Worm (Caenorhabditis elegans) whole organism, L2 larva: Measurements from ENCODE around the gene M03F8.7.

Source experiments
- C34F6.9 ChIP-seq: fragments of 150-350 bp; optimal IDR thresholded peaks from 2 replicates; lab custom pipeline; 2014; ENCODE audit warnings: missing biosample characterization, missing genetic modification characterization
- F13H6.1 ChIP-seq: sonication (generic microtip); optimal IDR thresholded peaks from 2 replicates; lab custom pipeline; 2016; ENCODE audit warnings: missing genetic modification characterization, missing compliant biosample characterization
- Y55F3AM.14 ChIP-seq: fragments of 200-800 bp; sonication (Bioruptor generic); optimal IDR thresholded peaks from 2 replicates; lab custom pipeline; 2018; ENCODE audit warnings: mild to moderate bottlenecking, missing genetic modification characterization, missing compliant biosample characterization
- ZK546.5 ChIP-seq: sonication (generic microtip); optimal IDR thresholded peaks from 2 replicates; lab custom pipeline; 2017; ENCODE audit warnings: missing biosample characterization, missing genetic modification characterization
- alr-1 ChIP-seq: fragments of 150-350 bp; optimal IDR thresholded peaks from 2 replicates; lab custom pipeline; 2014; ENCODE audit warnings: missing biosample characterization, missing genetic modification characterization
- aly-2 ChIP-seq: fragments of 150-350 bp; optimal IDR thresholded peaks from 2 replicates; lab custom pipeline; 2014; ENCODE audit warnings: missing biosample characterization, missing genetic modification characterization
- ceh-16 ChIP-seq: fragments of 150-350 bp; optimal IDR thresholded peaks from 2 replicates; lab custom pipeline; 2014; ENCODE audit warnings: missing biosample characterization, missing genetic modification characterization
- ceh-82 ChIP-seq: fragments of 150-350 bp; optimal IDR thresholded peaks from 2 replicates; lab custom pipeline; 2014; ENCODE audit warnings: missing biosample characterization, missing genetic modification characterization
- crh-2 ChIP-seq: sonication (generic microtip); optimal IDR thresholded peaks from 2 replicates; lab custom pipeline; 2017; ENCODE audit warnings: missing biosample characterization, missing genetic modification characterization
- dmd-4 ChIP-seq: sonication (generic microtip); optimal IDR thresholded peaks from 2 replicates; lab custom pipeline; 2017; ENCODE audit warnings: missing biosample characterization, missing genetic modification characterization
- elt-1 ChIP-seq: fragments of 150-350 bp; optimal IDR thresholded peaks from 2 replicates; lab custom pipeline; 2014; ENCODE audit warnings: missing biosample characterization, missing genetic modification characterization
- elt-3 ChIP-seq: sonication (generic microtip); optimal IDR thresholded peaks from 2 replicates; lab custom pipeline; 2017; ENCODE audit warnings: missing biosample characterization, missing genetic modification characterization
- fos-1 ChIP-seq: fragments of 150-350 bp; optimal IDR thresholded peaks from 2 replicates; lab custom pipeline; 2014; ENCODE audit warnings: missing biosample characterization, missing genetic modification characterization
- lin-11 ChIP-seq: fragments of 150-350 bp; sonication (generic microtip); optimal IDR thresholded peaks from 2 replicates; lab custom pipeline; 2014; ENCODE audit warnings: missing biosample characterization, missing genetic modification characterization, inconsistent platforms, mixed read lengths
- lin-13 ChIP-seq: fragments of 150-350 bp; optimal IDR thresholded peaks from 2 replicates; lab custom pipeline; 2014; ENCODE audit warnings: missing biosample characterization, missing genetic modification reagents, missing genetic modification characterization
- lsy-2 ChIP-seq, 2 experiments: fragments of 150-350 bp in 1 of 2; sonication (generic microtip) in 1 of 2; optimal IDR thresholded peaks; 2 replicates each; lab custom pipeline; 2014 to 2017; ENCODE audit warnings: missing biosample characterization in 2 of 2, missing genetic modification characterization in 2 of 2
- mab-5 ChIP-seq: fragments of 150-350 bp; optimal IDR thresholded peaks from 2 replicates; lab custom pipeline; 2014; ENCODE audit warnings: missing biosample characterization, missing genetic modification characterization
- mdl-1 ChIP-seq, 2 experiments: fragments of 150-350 bp in 1 of 2; sonication (generic microtip) in 1 of 2; optimal IDR thresholded peaks; 2 replicates each; lab custom pipeline; 2017; ENCODE audit warnings: missing biosample characterization in 2 of 2, missing genetic modification characterization in 2 of 2
- nhr-10 ChIP-seq: sonication (generic microtip); optimal IDR thresholded peaks from 2 replicates; lab custom pipeline; 2017; ENCODE audit warnings: missing biosample characterization, missing genetic modification characterization
- nhr-11 ChIP-seq: fragments of 150-350 bp; optimal IDR thresholded peaks from 2 replicates; lab custom pipeline; 2014; ENCODE audit warnings: missing biosample characterization, missing genetic modification characterization
- nhr-12 ChIP-seq: fragments of 150-350 bp; optimal IDR thresholded peaks from 2 replicates; lab custom pipeline; 2014; ENCODE audit warnings: missing biosample characterization, missing genetic modification characterization
- nhr-23 ChIP-seq: fragments of 150-350 bp; optimal IDR thresholded peaks from 2 replicates; lab custom pipeline; 2014; ENCODE audit warnings: missing biosample characterization, missing genetic modification reagents, missing genetic modification characterization
- nhr-237 ChIP-seq: fragments of 150-350 bp; optimal IDR thresholded peaks from 2 replicates; lab custom pipeline; 2014; ENCODE audit warnings: missing biosample characterization, missing genetic modification characterization
- nhr-25 ChIP-seq: fragments of 150-350 bp; sonication (generic microtip); optimal IDR thresholded peaks from 3 replicates; lab custom pipeline; 2014; ENCODE audit warnings: missing biosample characterization, missing genetic modification characterization
- nhr-6 ChIP-seq: fragments of 150-350 bp; optimal IDR thresholded peaks from 2 replicates; lab custom pipeline; 2014; ENCODE audit warnings: missing biosample characterization, missing genetic modification characterization
- nhr-77 ChIP-seq: fragments of 150-350 bp; optimal IDR thresholded peaks from 2 replicates; lab custom pipeline; 2014; ENCODE audit warnings: missing biosample characterization, missing genetic modification characterization
- peb-1 ChIP-seq: fragments of 150-350 bp; optimal IDR thresholded peaks from 2 replicates; lab custom pipeline; 2014; ENCODE audit warnings: missing biosample characterization, missing genetic modification characterization
- sem-4 ChIP-seq: fragments of 150-350 bp; optimal IDR thresholded peaks from 2 replicates; lab custom pipeline; 2014; ENCODE audit warnings: missing biosample characterization, missing genetic modification reagents, missing genetic modification characterization
- skn-1 ChIP-seq: sonication (generic microtip); optimal IDR thresholded peaks from 2 replicates; lab custom pipeline; 2017; ENCODE audit warnings: missing biosample characterization, missing genetic modification characterization
- sma-3 ChIP-seq: sonication (generic microtip); optimal IDR thresholded peaks from 2 replicates; lab custom pipeline; 2016; ENCODE audit warnings: missing genetic modification reagents, missing genetic modification characterization, missing compliant biosample characterization
- sma-9 ChIP-seq, 2 experiments: fragments of 150-350 bp in 1 of 2; sonication (generic microtip) in 1 of 2; optimal IDR thresholded peaks; 2 replicates each; lab custom pipeline; 2014 to 2016; ENCODE audit warnings: missing genetic modification characterization in 2 of 2, mild to moderate bottlenecking in 1 of 2, missing biosample characterization in 1 of 2, missing compliant biosample characterization in 1 of 2, missing genetic modification reagents in 1 of 2, moderate library complexity in 1 of 2
- snpc-4 ChIP-seq: fragments of 150-350 bp; optimal IDR thresholded peaks from 2 replicates; lab custom pipeline; 2014; ENCODE audit warnings: missing biosample characterization, missing genetic modification characterization
- unc-55 ChIP-seq: fragments of 150-350 bp; sonication (generic microtip); optimal IDR thresholded peaks from 3 replicates; lab custom pipeline; 2014; ENCODE audit warnings: missing biosample characterization, missing genetic modification reagents, missing genetic modification characterization
- unc-62 ChIP-seq: fragments of 150-350 bp; optimal IDR thresholded peaks from 2 replicates; lab custom pipeline; 2014; ENCODE audit warnings: missing biosample characterization, missing genetic modification reagents, missing genetic modification characterization
- zag-1 ChIP-seq: fragments of 150-350 bp; optimal IDR thresholded peaks from 2 replicates; lab custom pipeline; 2014; ENCODE audit warnings: missing biosample characterization, missing genetic modification characterization
- ztf-11 ChIP-seq: sonication (generic microtip); optimal IDR thresholded peaks from 2 replicates; lab custom pipeline; 2017; ENCODE audit warnings: missing biosample characterization, missing genetic modification characterization
- ztf-4 ChIP-seq: fragments of 150-350 bp; optimal IDR thresholded peaks from 2 replicates; lab custom pipeline; 2014; ENCODE audit warnings: missing biosample characterization, missing genetic modification characterization

The M03F8.7 gene

DNA sequence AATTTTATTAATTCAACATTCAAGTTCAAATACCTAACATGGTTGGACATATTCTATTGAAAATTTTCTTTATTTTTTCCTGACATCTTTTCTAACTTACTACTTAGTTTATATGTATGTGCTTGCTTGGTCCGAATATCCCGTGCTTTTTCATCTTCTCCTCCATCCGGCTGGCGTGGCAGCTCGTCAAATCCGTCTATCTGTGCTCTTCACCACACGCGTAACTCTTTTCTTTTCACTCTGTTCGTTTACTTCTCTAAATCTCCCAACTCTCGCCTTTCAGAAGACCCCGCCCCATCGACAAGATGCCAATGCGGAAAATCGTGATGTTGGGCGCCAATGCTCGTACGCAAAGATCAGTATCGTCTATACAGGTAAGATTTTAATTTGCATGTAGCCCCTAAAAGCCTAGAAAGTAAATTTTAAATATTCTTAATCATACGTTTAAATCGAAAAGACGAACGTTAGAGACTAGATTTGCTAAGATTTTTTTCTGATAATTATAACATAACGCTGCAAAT is 28.0 kb downstream of the M03F8.7 start:
- TF ChIP-seq ztf-4 (tag; lab: Kevin White, UChicago) (no peak), C34F6.9 (tag; lab: Kevin White, UChicago) (peak; percentile 58), nhr-10 (tag; lab: Kevin White, UChicago) (no peak), lsy-2 (tag; optimal IDR thresholded peaks at IDR 0.05; lab: Kevin White, UChicago) (peak in 1 of 2 experiments; percentile 21), peb-1 (tag; lab: Kevin White, UChicago) (no peak), crh-2 (peak; percentile 52), nhr-12 (no peak), sma-9 (GFP tag; optimal IDR thresholded peaks at IDR 0.05; lab: Kevin White, UChicago) (peak; percentile 22), sma-9 (tag; optimal IDR thresholded peaks at IDR 0.05; lab: Kevin White, UChicago) (no peak), nhr-11 (no peak), skn-1 (tag; lab: Kevin White, UChicago) (no peak), Y55F3AM.14 (no peak), mdl-1 (tag; optimal IDR thresholded peaks at IDR 0.05; lab: Kevin White, UChicago) (no peak), nhr-6 (tag; lab: Kevin White, UChicago) (no peak), sma-3 (no peak), unc-55 (GFP tag; lab: Kevin White, UChicago) (peak; percentile 23), ceh-16 (tag; lab: Kevin White, UChicago) (no peak), elt-3 (tag; lab: Kevin White, UChicago) (no peak), mab-5 (no peak), F13H6.1 (peak; percentile 13), nhr-23 (tag; lab: Kevin White, UChicago) (no peak), ceh-82 (tag; lab: Kevin White, UChicago) (no peak), nhr-237 (tag; lab: Kevin White, UChicago) (no peak), alr-1 (no peak), nhr-25 (tag; lab: Kevin White, UChicago) (no peak), unc-62 (GFP tag; lab: Kevin White, UChicago) (no peak), zag-1 (tag; lab: Kevin White, UChicago) (peak; percentile 21), nhr-77 (no peak), lin-13 (GFP tag; lab: Kevin White, UChicago) (no peak), aly-2 (tag; lab: Kevin White, UChicago) (no peak)

DNA sequence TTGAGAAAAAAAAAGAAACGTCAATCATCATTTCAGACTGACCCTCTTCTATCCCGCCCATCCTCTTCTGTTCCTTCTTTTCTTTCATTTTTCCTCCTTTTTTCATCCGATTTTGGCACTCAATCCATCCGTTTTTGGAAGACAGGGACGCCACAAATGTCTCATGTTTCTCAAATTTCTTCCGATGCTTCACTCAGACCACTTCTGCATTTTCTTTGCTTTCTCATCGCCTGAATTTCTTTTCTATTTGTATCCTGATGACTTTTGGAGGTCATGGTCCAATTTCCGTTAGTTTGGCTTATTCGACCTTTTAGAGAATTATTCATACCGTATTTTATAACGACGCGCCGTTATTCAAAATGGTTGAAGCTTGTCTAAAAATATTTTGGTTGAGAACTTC is 35.8 kb downstream of the M03F8.7 start:
- TF ChIP-seq ztf-11 (tag; lab: Kevin White, UChicago): no peak
- TF ChIP-seq fos-1: no peak
- no peak for TF ChIP-seq ZK546.5 (tag; lab: Kevin White, UChicago)
- TF ChIP-seq nhr-77: no peak
- no peak for TF ChIP-seq elt-1 (tag; lab: Kevin White, UChicago)
- TF ChIP-seq, all 48 proteins: peak for 0

DNA sequence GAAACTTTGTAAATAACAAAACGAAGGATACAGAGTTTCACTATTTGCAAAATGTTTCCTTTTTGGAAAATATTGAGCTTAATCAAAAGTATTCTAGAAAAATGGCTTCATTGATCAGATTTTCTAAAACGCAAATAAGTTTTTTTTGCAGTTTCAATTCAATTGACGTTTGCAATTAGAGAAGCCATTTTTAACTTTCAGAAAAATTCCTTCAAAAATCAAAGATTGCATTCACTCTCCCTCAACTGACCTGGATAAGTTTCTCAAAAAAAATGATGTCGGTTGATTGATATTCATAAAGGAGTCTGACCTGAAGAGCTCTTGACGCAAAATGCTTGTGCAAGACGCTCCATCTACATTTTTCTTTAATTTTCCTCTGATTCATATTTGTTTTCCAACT is 37.0 kb downstream of the M03F8.7 start:
- TF ChIP-seq mdl-1 (tag; optimal IDR thresholded peaks at IDR 0.05; lab: Kevin White, UChicago): no peak
- TF ChIP-seq nhr-10 (tag; lab: Kevin White, UChicago): no peak
- TF ChIP-seq nhr-12: no peak
- no peak for TF ChIP-seq ztf-11 (tag; lab: Kevin White, UChicago)
- no peak for TF ChIP-seq snpc-4 (tag; lab: Kevin White, UChicago)
- no peak for TF ChIP-seq F13H6.1
- TF ChIP-seq lin-13 (GFP tag; lab: Kevin White, UChicago): no peak
- TF ChIP-seq elt-1 (tag; lab: Kevin White, UChicago): no peak
- no peak for TF ChIP-seq sma-3
- TF ChIP-seq sem-4 (tag; lab: Kevin White, UChicago): no peak
- no peak for TF ChIP-seq nhr-23 (tag; lab: Kevin White, UChicago)
- no peak for TF ChIP-seq crh-2
- no peak for TF ChIP-seq ceh-16 (tag; lab: Kevin White, UChicago)
- no peak for TF ChIP-seq lin-11 (tag; lab: Kevin White, UChicago)
- no peak for TF ChIP-seq sma-9 (GFP tag; optimal IDR thresholded peaks at IDR 0.05; lab: Kevin White, UChicago)
- TF ChIP-seq sma-9 (tag; optimal IDR thresholded peaks at IDR 0.05; lab: Kevin White, UChicago): no peak
- no peak for TF ChIP-seq unc-55 (GFP tag; lab: Kevin White, UChicago)
- no peak for TF ChIP-seq peb-1 (tag; lab: Kevin White, UChicago)

DNA sequence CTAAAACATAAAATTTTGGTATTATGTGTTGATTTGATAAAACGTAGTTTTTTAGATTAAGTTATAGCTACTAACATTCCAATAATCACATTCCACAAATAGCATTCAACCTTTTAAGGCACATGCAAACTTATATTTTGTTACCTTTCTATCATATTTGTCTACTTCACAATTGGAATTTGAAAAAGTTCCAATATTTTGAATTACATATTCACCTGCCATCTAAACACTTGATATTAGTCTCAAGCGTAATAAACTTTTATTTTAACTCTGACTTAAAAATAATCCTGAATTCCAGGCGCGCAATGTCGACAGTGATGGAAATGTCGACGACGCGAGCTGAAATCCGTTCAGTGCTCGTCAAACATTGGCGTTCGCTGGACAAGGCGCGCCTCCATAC is 39.0 kb downstream of the M03F8.7 start, which contains the start of gene acy-2:
Gene acy-2 (plus strand): TSS at position 301 of the 400 bp plus-strand sequence.
- TF ChIP-seq ZK546.5 (tag; lab: Kevin White, UChicago): no peak
- TF ChIP-seq sma-9 (GFP tag; optimal IDR thresholded peaks at IDR 0.05; lab: Kevin White, UChicago): no peak
- TF ChIP-seq sma-9 (tag; optimal IDR thresholded peaks at IDR 0.05; lab: Kevin White, UChicago): no peak
- no peak for TF ChIP-seq dmd-4 (tag; lab: Kevin White, UChicago)
